Fruit fly (Drosophila melanogaster): ENCODE data around the gene alphaKap4.

The alphaKap4 gene

dm6 chr3L:5966850-5967418, 43.9 kb downstream of the alphaKap4 start:
- TF ChIP-seq D1 (tag; optimal IDR thresholded peaks at IDR 0.05): peak; percentile 8
- TF ChIP-seq CG14655 (GFP tag; optimal IDR thresholded peaks at IDR 0.05): no peak

- TF ChIP-seq Ets98B (GFP tag; IDR thresholded peaks at IDR 0.05) (no peak), CG17806 (tag; optimal IDR thresholded peaks at IDR 0.05) (no peak), Snoo (tag; optimal IDR thresholded peaks at IDR 0.05) (no peak), CG14655 (GFP tag; optimal IDR thresholded peaks at IDR 0.05) (no peak), Pif1B (GFP tag; optimal IDR thresholded peaks at IDR 0.05) (no peak), CG10348 (GFP tag; IDR thresholded peaks at IDR 0.05) (no peak), CG4496 (GFP tag; IDR thresholded peaks at IDR 0.05) (peak; percentile 23; the same call in 1 of the 3 replicates), CG15710 (tag; optimal IDR thresholded peaks at IDR 0.05) (no peak)
These were observed 46.4 kb downstream of the alphaKap4 start for dm6 chr3L:5964399-5964798.
